Worm (Caenorhabditis elegans) whole organism, late embryonic: ENCODE data around the gene F35B12.10.
A peak's percentile ranks its signal among the peaks of the same experiment; 100 is the strongest.

Experiments used
- C08G9.2 ChIP-seq: sonication (generic microtip); optimal IDR thresholded peaks from 2 replicates; lab custom pipeline; 2016; ENCODE audit warnings: mild to moderate bottlenecking, missing genetic modification characterization, moderate library complexity, missing compliant biosample characterization
- F13H6.1 ChIP-seq: sonication (generic microtip); optimal IDR thresholded peaks from 2 replicates; lab custom pipeline; 2016; ENCODE audit warnings: missing genetic modification characterization, missing compliant biosample characterization
- T23F11.4 ChIP-seq: fragments of 200-800 bp; sonication (Bioruptor generic); optimal IDR thresholded peaks from 2 replicates; lab custom pipeline; 2018; ENCODE audit warnings: mild to moderate bottlenecking, missing genetic modification characterization, missing compliant biosample characterization
- Y22D7AL.16 ChIP-seq: sonication (generic microtip); optimal IDR thresholded peaks from 2 replicates; lab custom pipeline; 2016; ENCODE audit warnings: missing genetic modification characterization, missing compliant biosample characterization
- ahr-1 ChIP-seq: sonication (generic microtip); optimal IDR thresholded peaks from 2 replicates; lab custom pipeline; 2016; ENCODE audit warnings: missing genetic modification characterization, missing compliant biosample characterization
- ama-1 ChIP-seq: fragments of 150-350 bp; optimal IDR thresholded peaks from 2 replicates; lab custom pipeline; 2014
- ceh-14 ChIP-seq: sonication (generic microtip); optimal IDR thresholded peaks from 2 replicates; lab custom pipeline; 2016; ENCODE audit warnings: missing genotype, missing genetic modification characterization, missing compliant biosample characterization
- ceh-30 ChIP-seq: fragments of 150-350 bp; optimal IDR thresholded peaks from 2 replicates; lab custom pipeline; 2014; ENCODE audit warnings: missing biosample characterization, missing genetic modification characterization
- ceh-34 ChIP-seq: sonication (generic microtip); optimal IDR thresholded peaks from 2 replicates; lab custom pipeline; 2016; ENCODE audit warnings: mild to moderate bottlenecking, missing genetic modification characterization, missing compliant biosample characterization
- ceh-45 ChIP-seq: fragments of 200-800 bp; sonication (Bioruptor generic); IDR thresholded peaks from 2 replicates; pipeline ENCODE4 v1.3.6; 2022; ENCODE audit warnings: missing genetic modification reagents, missing genetic modification characterization, missing compliant biosample characterization
- ceh-9 ChIP-seq: sonication (generic microtip); optimal IDR thresholded peaks from 2 replicates; lab custom pipeline; 2016; ENCODE audit warnings: mild to moderate bottlenecking, missing genetic modification characterization, inconsistent platforms, missing compliant biosample characterization
- che-1 ChIP-seq: sonication (generic microtip); optimal IDR thresholded peaks from 2 replicates; lab custom pipeline; 2016; ENCODE audit warnings: mild to moderate bottlenecking, missing genetic modification characterization, missing compliant biosample characterization
- dve-1 ChIP-seq: sonication (generic microtip); optimal IDR thresholded peaks from 2 replicates; lab custom pipeline; 2017; ENCODE audit warnings: antibody characterized with exemption, mild to moderate bottlenecking, missing genetic modification characterization, missing compliant biosample characterization
- elt-2 ChIP-seq: sonication (generic microtip); optimal IDR thresholded peaks from 2 replicates; lab custom pipeline; 2016; ENCODE audit warnings: missing genetic modification reagents, missing genetic modification characterization, missing compliant biosample characterization
- elt-4 ChIP-seq: sonication (generic microtip); optimal IDR thresholded peaks from 2 replicates; lab custom pipeline; 2016; ENCODE audit warnings: missing genetic modification characterization, missing compliant biosample characterization
- ets-4 ChIP-seq: sonication (generic microtip); optimal IDR thresholded peaks from 2 replicates; lab custom pipeline; 2016; ENCODE audit warnings: missing genetic modification characterization, missing compliant biosample characterization
- eyg-1 ChIP-seq: sonication (generic microtip); optimal IDR thresholded peaks from 2 replicates; lab custom pipeline; 2016; ENCODE audit warnings: missing genotype, missing genetic modification characterization, missing compliant biosample characterization
- fkh-10 ChIP-seq: fragments of 150-350 bp; optimal IDR thresholded peaks from 2 replicates; lab custom pipeline; 2014; ENCODE audit warnings: missing biosample characterization, missing genetic modification reagents, missing genetic modification characterization
- fkh-6 ChIP-seq: sonication (generic microtip); optimal IDR thresholded peaks from 2 replicates; lab custom pipeline; 2016; ENCODE audit warnings: missing genetic modification characterization, missing compliant biosample characterization
- gmeb-2 ChIP-seq: sonication (generic microtip); optimal IDR thresholded peaks from 2 replicates; lab custom pipeline; 2016; ENCODE audit warnings: missing genetic modification characterization, inconsistent platforms, missing compliant biosample characterization
- hlh-13 ChIP-seq: fragments of 200-800 bp; sonication (Bioruptor generic); optimal IDR thresholded peaks from 2 replicates; lab custom pipeline; 2018; ENCODE audit warnings: mild to moderate bottlenecking, missing genetic modification characterization, missing compliant biosample characterization
- hlh-15 ChIP-seq: sonication (generic microtip); optimal IDR thresholded peaks from 2 replicates; lab custom pipeline; 2016; ENCODE audit warnings: missing genetic modification characterization, missing compliant biosample characterization
- hlh-8 ChIP-seq: sonication (generic microtip); optimal IDR thresholded peaks from 2 replicates; lab custom pipeline; 2016; ENCODE audit warnings: missing genotype, missing genetic modification characterization, missing compliant biosample characterization
- lim-6 ChIP-seq: sonication (generic microtip); optimal IDR thresholded peaks from 2 replicates; lab custom pipeline; 2016; ENCODE audit warnings: missing genetic modification characterization, missing compliant biosample characterization
- lin-11 ChIP-seq: fragments of 200-800 bp; sonication (Bioruptor generic); optimal IDR thresholded peaks from 2 replicates; lab custom pipeline; 2018; ENCODE audit warnings: mild to moderate bottlenecking, missing genetic modification characterization, missing compliant biosample characterization
- madf-2 ChIP-seq: sonication (generic microtip); optimal IDR thresholded peaks from 2 replicates; lab custom pipeline; 2017; ENCODE audit warnings: missing genetic modification characterization, missing compliant biosample characterization
- mec-3 ChIP-seq: sonication (generic microtip); optimal IDR thresholded peaks from 2 replicates; lab custom pipeline; 2016; ENCODE audit warnings: borderline replicate concordance, missing genetic modification characterization, missing compliant biosample characterization
- nhr-232 ChIP-seq: sonication (generic microtip); optimal IDR thresholded peaks from 2 replicates; lab custom pipeline; 2016; ENCODE audit warnings: missing genetic modification characterization, missing compliant biosample characterization
- odd-2 ChIP-seq: sonication (generic microtip); optimal IDR thresholded peaks from 2 replicates; lab custom pipeline; 2017; ENCODE audit warnings: antibody characterized with exemption, mild to moderate bottlenecking, missing genetic modification characterization, missing compliant biosample characterization
- pat-9 ChIP-seq: fragments of 200-800 bp; sonication (Bioruptor generic); optimal IDR thresholded peaks from 2 replicates; lab custom pipeline; 2018; ENCODE audit warnings: mild to moderate bottlenecking, missing genetic modification characterization, moderate library complexity, missing compliant biosample characterization
- pros-1 ChIP-seq: fragments of 150-350 bp; optimal IDR thresholded peaks from 2 replicates; lab custom pipeline; 2014; ENCODE audit warnings: missing biosample characterization, missing genetic modification reagents, missing genetic modification characterization
- ref-2 ChIP-seq: sonication (generic microtip); optimal IDR thresholded peaks from 2 replicates; lab custom pipeline; 2016; ENCODE audit warnings: missing genetic modification characterization, missing compliant biosample characterization
- sox-2 ChIP-seq: fragments of 200-800 bp; sonication (Bioruptor generic); IDR thresholded peaks from 2 replicates; pipeline ENCODE4 v1.3.6; 2022; ENCODE audit warnings: missing genetic modification reagents, missing genetic modification characterization, missing compliant biosample characterization
- sox-4 ChIP-seq: sonication (generic microtip); optimal IDR thresholded peaks from 2 replicates; lab custom pipeline; 2017; ENCODE audit warnings: mild to moderate bottlenecking, missing genetic modification characterization, inconsistent platforms, missing compliant biosample characterization
- tbx-2 ChIP-seq: sonication (generic microtip); optimal IDR thresholded peaks from 2 replicates; lab custom pipeline; 2016; ENCODE audit warnings: missing genetic modification characterization, missing compliant biosample characterization
- ttx-3 ChIP-seq: sonication (generic microtip); optimal IDR thresholded peaks from 2 replicates; lab custom pipeline; 2016; ENCODE audit warnings: missing genetic modification reagents, missing genetic modification characterization, missing compliant biosample characterization
- unc-3 ChIP-seq, 2 experiments: fragments of 200-800 bp in 1 of 2; sonication (Bioruptor generic) in 1 of 2; sonication (generic microtip) in 1 of 2; conservative IDR thresholded peaks in 1 of 2; optimal IDR thresholded peaks in 1 of 2; 2 replicates each; pipeline versions ENCODE4 v1.3.6 to Lab custom; 2016 to 2022; ENCODE audit warnings: missing compliant biosample characterization in 2 of 2, missing genetic modification characterization in 2 of 2, missing genetic modification reagents in 1 of 2
- unc-42 ChIP-seq: sonication (generic microtip); optimal IDR thresholded peaks from 2 replicates; lab custom pipeline; 2016; ENCODE audit warnings: missing genotype, missing genetic modification characterization, missing compliant biosample characterization
- unc-55 ChIP-seq: sonication (generic microtip); optimal IDR thresholded peaks from 2 replicates; lab custom pipeline; 2017; ENCODE audit warnings: missing biosample characterization, missing genetic modification reagents, missing genetic modification characterization
- zip-5 ChIP-seq: sonication (generic microtip); optimal IDR thresholded peaks from 2 replicates; lab custom pipeline; 2016; ENCODE audit warnings: missing genetic modification characterization, missing compliant biosample characterization
- ztf-16 ChIP-seq: sonication (generic microtip); optimal IDR thresholded peaks from 2 replicates; lab custom pipeline; 2017; ENCODE audit warnings: missing genetic modification characterization, missing compliant biosample characterization

F35B12.10 gene

DNA sequence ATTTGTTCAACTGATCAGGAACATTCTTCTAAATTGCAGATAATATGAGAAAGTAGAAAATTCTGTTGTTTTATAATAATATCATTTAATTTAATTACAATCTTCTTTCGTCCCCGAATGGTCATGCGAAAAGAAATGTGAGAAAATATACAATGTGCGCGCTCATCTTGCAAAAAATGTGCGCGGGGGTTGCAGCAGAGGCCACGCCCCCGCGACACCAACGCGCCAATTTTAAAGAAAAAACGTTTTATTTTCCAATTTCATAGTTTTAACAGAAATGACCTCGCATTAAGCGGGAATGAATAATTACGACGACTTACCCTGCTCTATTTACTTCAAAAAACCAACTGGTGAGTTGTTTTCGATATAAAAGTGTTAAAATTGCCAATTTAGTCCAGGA is 18.6 kb downstream of the F35B12.10 start, which contains the start of gene sas-5 (continued):
- TF ChIP-seq gmeb-2 (tag; lab: Kevin White, UChicago), result peak; percentile 79
- no peak for TF ChIP-seq unc-55 (GFP tag; lab: Kevin White, UChicago)
- TF ChIP-seq madf-2 (tag; lab: Kevin White, UChicago), result peak; percentile 75
- peak; percentile 54 for TF ChIP-seq fkh-6 (tag; lab: Kevin White, UChicago)
- TF ChIP-seq dve-1, result peak; percentile 1
- TF ChIP-seq lin-11 (tag; lab: Kevin White, UChicago), result peak; percentile 66
- peak; percentile 49 for TF ChIP-seq nhr-232 (tag; lab: Kevin White, UChicago)
- TF ChIP-seq ceh-9 (tag; lab: Kevin White, UChicago), result peak; percentile 40
- peak; percentile 60 for TF ChIP-seq T23F11.4
- TF ChIP-seq F13H6.1 (tag; lab: Kevin White, UChicago), result peak; percentile 59
- TF ChIP-seq sox-4, result peak; percentile 88
- TF ChIP-seq fkh-10, result peak; percentile 51
- TF ChIP-seq ceh-14 (tag; lab: Kevin White, UChicago), result peak; percentile 85
- TF ChIP-seq ets-4 (tag; lab: Kevin White, UChicago), result peak; percentile 49
- peak; percentile 66 for TF ChIP-seq lim-6 (tag; lab: Kevin White, UChicago)
- peak; percentile 61; the same call in 1 of the 2 replicates for TF ChIP-seq unc-3 (GFP tag; conservative IDR thresholded peaks at IDR 0.05; lab: Robert Waterston, UW)
- TF ChIP-seq unc-3 (tag; optimal IDR thresholded peaks at IDR 0.05; lab: Kevin White, UChicago), result peak; percentile 73

DNA sequence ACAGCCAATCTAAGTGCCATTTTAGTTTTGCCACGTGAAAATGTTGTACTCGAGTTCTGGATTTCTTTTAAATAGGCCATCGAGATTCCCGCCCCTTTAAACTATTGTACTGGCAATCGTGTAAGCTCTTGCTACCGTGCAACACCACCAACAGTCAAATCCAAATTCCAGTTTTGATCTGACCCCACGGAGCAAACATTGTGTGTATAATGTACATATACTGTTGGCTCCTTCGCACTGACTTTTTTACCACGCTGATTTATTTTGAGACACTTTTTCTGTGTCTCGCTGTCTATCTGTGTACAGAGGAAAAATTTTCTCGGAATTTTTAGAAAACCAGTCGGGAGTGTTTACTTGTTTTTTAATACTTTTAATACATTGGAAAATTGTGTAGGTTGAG is 19.0 kb downstream of the F35B12.10 start, which contains the start of gene piit-1:
piit-1 (minus strand) TSS at position 101 of the 400 bp plus-strand sequence.
- TF ChIP-seq ceh-9 (tag; lab: Kevin White, UChicago) (no peak), elt-4 (tag; lab: Kevin White, UChicago) (no peak), ceh-30 (tag; lab: Kevin White, UChicago) (no peak), unc-42 (tag; lab: Kevin White, UChicago) (no peak), ttx-3 (no peak), odd-2 (tag; lab: Kevin White, UChicago) (no peak), unc-3 (GFP tag; conservative IDR thresholded peaks at IDR 0.05; lab: Robert Waterston, UW) (no peak), unc-3 (tag; optimal IDR thresholded peaks at IDR 0.05; lab: Kevin White, UChicago) (no peak), ztf-16 (tag; lab: Kevin White, UChicago) (no peak), pat-9 (tag; lab: Kevin White, UChicago) (no peak)

DNA sequence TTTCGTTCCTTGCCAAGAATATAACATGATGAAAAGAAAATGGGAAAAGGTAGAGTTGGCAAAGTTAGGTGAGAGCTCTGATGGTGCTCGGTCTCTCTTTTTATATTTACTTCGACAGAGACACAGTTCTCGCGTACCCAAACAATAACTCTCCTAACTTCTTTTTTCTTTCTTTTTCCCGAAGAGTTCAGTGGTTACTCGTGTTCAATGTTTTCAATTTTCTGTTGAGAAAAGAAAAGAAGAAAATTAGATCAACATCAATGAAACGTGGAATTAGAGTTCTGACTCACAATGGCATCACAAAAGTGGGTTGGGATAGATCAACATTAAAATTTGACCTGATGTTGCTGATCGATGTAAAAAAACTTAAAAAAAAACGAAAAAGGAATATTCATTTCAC is 22.6 kb downstream of the F35B12.10 start, which contains the start of gene idpp-16:
idpp-16 (minus strand) TSS at position 101 of the 400 bp plus-strand sequence.
- TF ChIP-seq eyg-1 (tag; lab: Kevin White, UChicago) (no peak), odd-2 (tag; lab: Kevin White, UChicago) (no peak), C08G9.2 (no peak), sox-2 (GFP tag; lab: Robert Waterston, UW) (no peak), F13H6.1 (tag; lab: Kevin White, UChicago) (no peak), ceh-45 (no peak), pros-1 (no peak), ama-1 (lab: Kevin White, UChicago) (no peak), Y22D7AL.16 (no peak), ceh-34 (no peak), tbx-2 (no peak), madf-2 (tag; lab: Kevin White, UChicago) (no peak), zip-5 (tag; lab: Kevin White, UChicago) (no peak), hlh-15 (tag; lab: Kevin White, UChicago) (no peak), mec-3 (tag; lab: Kevin White, UChicago) (no peak), hlh-8 (no peak), elt-2 (tag; lab: Kevin White, UChicago) (no peak)

DNA sequence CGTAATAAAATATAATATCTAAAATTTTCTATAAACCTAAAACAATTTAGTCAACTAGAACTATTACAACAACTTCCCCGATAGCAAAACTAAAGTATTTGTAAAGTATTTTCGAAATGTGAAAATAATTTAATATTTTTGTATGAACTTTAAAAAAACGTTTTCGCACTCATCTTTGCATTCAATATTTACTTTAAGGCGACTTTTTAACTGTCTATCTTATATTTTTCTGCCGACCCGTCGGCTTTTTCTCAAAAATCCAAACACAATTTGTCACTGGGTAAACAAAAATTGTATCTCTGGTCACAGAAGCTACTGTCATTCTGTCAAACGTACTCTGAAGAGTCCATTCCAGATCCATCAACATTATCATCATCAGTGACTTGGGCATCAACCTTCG is 23.8 kb downstream of the F35B12.10 start:
- TF ChIP-seq unc-55 (GFP tag; lab: Kevin White, UChicago) (no peak), ztf-16 (tag; lab: Kevin White, UChicago) (no peak), sox-2 (GFP tag; lab: Robert Waterston, UW) (no peak), ref-2 (no peak), hlh-13 (GFP tag; lab: Kevin White, UChicago) (no peak), ceh-34 (no peak), hlh-15 (tag; lab: Kevin White, UChicago) (no peak), che-1 (no peak), elt-2 (tag; lab: Kevin White, UChicago) (no peak), sox-4 (no peak), ahr-1 (tag; lab: Kevin White, UChicago) (no peak)
